In the genomic region with DNA sequence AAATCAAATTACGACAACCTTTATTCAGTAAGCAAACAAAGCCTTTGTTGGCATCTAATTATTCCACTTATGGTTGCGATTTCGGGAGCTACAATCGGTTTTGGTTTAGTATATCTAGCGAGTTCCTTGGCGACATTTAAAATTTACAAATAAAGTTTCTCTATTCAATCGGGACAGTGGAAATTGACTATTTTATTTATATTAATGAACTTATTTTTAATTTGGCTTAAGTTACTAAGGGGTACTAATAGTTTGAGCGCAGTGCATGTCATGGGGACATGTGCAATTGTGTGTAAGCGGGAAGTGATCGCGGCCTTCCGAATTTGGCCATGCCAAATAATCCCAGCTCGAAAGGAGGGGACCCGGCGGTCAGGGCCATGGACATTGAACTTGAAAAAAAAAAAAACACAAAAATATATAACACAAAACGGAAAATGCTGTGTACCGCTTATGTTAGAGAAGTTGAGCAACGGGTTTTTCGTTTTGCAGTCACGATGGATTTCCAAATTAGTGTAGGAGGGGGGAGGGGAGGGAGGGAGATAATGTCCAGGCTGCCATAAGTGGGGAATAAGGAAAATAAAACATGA, we compare ENCODE assay signal across 3 fruit fly cellular contexts.
TF ChIP-seq lines count a peak whose summit lies in the region.

No protein-coding gene starts in this region.

- no peak for TF ChIP-seq CTCF in whole organism, embryonic (GFP tag; optimal IDR thresholded peaks at IDR 0.05; lab: Kevin White, UChicago)

TF ChIP-seq in whole organism, embryonic, 481 proteins besides CTCF, POLR2A, EP300 and RAD21:
- TF ChIP-seq CG14050 (GFP tag; IDR thresholded peaks at IDR 0.05; lab: Robert Waterston, UW) (no peak), CG11247 (GFP tag; IDR thresholded peaks at IDR 0.05; lab: Robert Waterston, UW) (no peak), CG11695 (GFP tag; IDR thresholded peaks at IDR 0.05; lab: Robert Waterston, UW) (no peak), Dek (tag; optimal IDR thresholded peaks at IDR 0.05; lab: Kevin White, UChicago) (no peak), Drgx (GFP tag; IDR thresholded peaks at IDR 0.05; lab: Robert Waterston, UW) (peak; percentile 26; the same call in 1 of the 2 replicates), HHEX (GFP tag; optimal IDR thresholded peaks at IDR 0.05; lab: Kevin White, UChicago) (no peak), Doc2 (GFP tag; IDR thresholded peaks at IDR 0.05; lab: Robert Waterston, UW) (no peak), fd3F (GFP tag; optimal IDR thresholded peaks at IDR 0.05; lab: Kevin White, UChicago) (no peak), CG11560 (tag; IDR thresholded peaks at IDR 0.05; lab: Robert Waterston, UW) (peak; percentile 42; the same call in 1 of the 3 replicates), Lim3 (GFP tag; IDR thresholded peaks at IDR 0.05; lab: Robert Waterston, UW) (peak; percentile 38; the same call in 1 of the 2 replicates), fd64A (GFP tag; optimal IDR thresholded peaks at IDR 0.05; lab: Kevin White, UChicago) (no peak), CG7745 (tag; optimal IDR thresholded peaks at IDR 0.05; lab: Kevin White, UChicago) (no peak), CG7963 (GFP tag; IDR thresholded peaks at IDR 0.05; lab: Robert Waterston, UW; ENCODE audit: partially characterized antibody) (no peak), Nf-YC (tag; optimal IDR thresholded peaks at IDR 0.05; lab: Kevin White, UChicago) (no peak), lmd (GFP tag; IDR thresholded peaks at IDR 0.05; lab: Robert Waterston, UW) (no peak), CG16813 (GFP tag; IDR thresholded peaks at IDR 0.05; lab: Robert Waterston, UW; ENCODE audit: partially characterized antibody) (0 out of 3 replicates have a peak, but pooled peaks have one; percentile 31), az2 (GFP tag; optimal IDR thresholded peaks at IDR 0.05; lab: Kevin White, UChicago) (no peak)

TF ChIP-seq in whole organism, prepupa, 60 proteins besides CTCF, POLR2A, EP300 and RAD21:
- TF ChIP-seq svp (GFP tag; lab: Kevin White, UChicago) (no peak), acj6 (GFP tag; optimal IDR thresholded peaks at IDR 0.05; lab: Kevin White, UChicago) (no peak), CG4318 (GFP tag; optimal IDR thresholded peaks at IDR 0.05; lab: Kevin White, UChicago) (peak; percentile 10), net (GFP tag; optimal IDR thresholded peaks at IDR 0.05; lab: Kevin White, UChicago) (no peak), CG3032 (tag; optimal IDR thresholded peaks at IDR 0.05; lab: Kevin White, UChicago) (no peak), Eip93F (GFP tag; optimal IDR thresholded peaks at IDR 0.05; lab: Kevin White, UChicago) (no peak), Sox15 (GFP tag; optimal IDR thresholded peaks at IDR 0.05; lab: Kevin White, UChicago) (no peak), CG11294 (GFP tag; IDR thresholded peaks at IDR 0.05; lab: Robert Waterston, UW) (peak; percentile 23; the same call in 1 of the 2 replicates), CG16779 (tag; optimal IDR thresholded peaks at IDR 0.05; lab: Kevin White, UChicago) (no peak), spab (GFP tag; optimal IDR thresholded peaks at IDR 0.05; lab: Kevin White, UChicago) (no peak), Gug (GFP tag; IDR thresholded peaks at IDR 0.05; lab: Robert Waterston, UW) (no peak), Sox102F (GFP tag; optimal IDR thresholded peaks at IDR 0.05; lab: Kevin White, UChicago) (no peak), esn (GFP tag; optimal IDR thresholded peaks at IDR 0.05; lab: Kevin White, UChicago) (peak; percentile 11), CG8119 (GFP tag; IDR thresholded peaks at IDR 0.05; lab: Robert Waterston, UW) (peak; percentile 49; the same call in 1 of the 3 replicates), Eip78C (GFP tag; lab: Kevin White, UChicago) (peak; percentile 54), dsx (GFP tag; optimal IDR thresholded peaks at IDR 0.05; lab: Kevin White, UChicago; ENCODE audit: poor library complexity, severe bottlenecking) (no peak), CG8632 (GFP tag; optimal IDR thresholded peaks at IDR 0.05; lab: Kevin White, UChicago) (no peak), CG11902 (GFP tag; optimal IDR thresholded peaks at IDR 0.05; lab: Kevin White, UChicago) (no peak), Ets96B (tag; optimal IDR thresholded peaks at IDR 0.05; lab: Kevin White, UChicago) (no peak), Hr4 (GFP tag; optimal IDR thresholded peaks at IDR 0.05; lab: Kevin White, UChicago) (peak; percentile 63), vri (GFP tag; optimal IDR thresholded peaks at IDR 0.05; lab: Kevin White, UChicago) (no peak), topi (GFP tag; optimal IDR thresholded peaks at IDR 0.05; lab: Kevin White, UChicago) (no peak), CG11762 (GFP tag; optimal IDR thresholded peaks at IDR 0.05; lab: Kevin White, UChicago; ENCODE audit: insufficient read depth) (no peak), achi (GFP tag; optimal IDR thresholded peaks at IDR 0.05; lab: Kevin White, UChicago) (no peak), CG32006 (GFP tag; optimal IDR thresholded peaks at IDR 0.05; lab: Kevin White, UChicago) (peak; percentile 18), CG8319 (GFP tag; optimal IDR thresholded peaks at IDR 0.05; lab: Kevin White, UChicago) (no peak), eg (GFP tag; IDR thresholded peaks at IDR 0.05; lab: Robert Waterston, UW) (peak; percentile 57; the same call in 2 of the 3 replicates), CG6276 (GFP tag; optimal IDR thresholded peaks at IDR 0.05; lab: Kevin White, UChicago) (no peak), Hr39 (GFP tag; optimal IDR thresholded peaks at IDR 0.05; lab: Kevin White, UChicago) (no peak), OdsH (GFP tag; optimal IDR thresholded peaks at IDR 0.05; lab: Kevin White, UChicago) (no peak), fd85E (GFP tag; optimal IDR thresholded peaks at IDR 0.05; lab: Kevin White, UChicago) (no peak), pdm3 (GFP tag; optimal IDR thresholded peaks at IDR 0.05; lab: Kevin White, UChicago) (peak; percentile 17), Hr38 (GFP tag; optimal IDR thresholded peaks at IDR 0.05; lab: Kevin White, UChicago) (no peak)

TF ChIP-seq in whole organism, pupa, 21 proteins besides CTCF, POLR2A, EP300 and RAD21:
- no peak for TF ChIP-seq CG10348 (GFP tag; IDR thresholded peaks at IDR 0.05; lab: Robert Waterston, UW)
- no peak for TF ChIP-seq Pif1A (GFP tag; optimal IDR thresholded peaks at IDR 0.05; lab: Kevin White, UChicago)
- no peak for TF ChIP-seq CG32121 (GFP tag; IDR thresholded peaks at IDR 0.05; lab: Robert Waterston, UW)
- TF ChIP-seq Snoo (tag; optimal IDR thresholded peaks at IDR 0.05; lab: Kevin White, UChicago), result no peak
- no peak for TF ChIP-seq CG9948 (tag; optimal IDR thresholded peaks at IDR 0.05; lab: Kevin White, UChicago)
- TF ChIP-seq rn (GFP tag; IDR thresholded peaks at IDR 0.05; lab: Robert Waterston, UW), result no peak
- no peak for TF ChIP-seq CG8301 (tag; optimal IDR thresholded peaks at IDR 0.05; lab: Kevin White, UChicago)
- peak; percentile 64 for TF ChIP-seq CG4496 (GFP tag; IDR thresholded peaks at IDR 0.05; lab: Robert Waterston, UW)
- TF ChIP-seq CG17806 (tag; optimal IDR thresholded peaks at IDR 0.05; lab: Kevin White, UChicago), result no peak
- TF ChIP-seq Ets98B (GFP tag; IDR thresholded peaks at IDR 0.05; lab: Robert Waterston, UW), result peak; percentile 39; the same call in 1 of the 2 replicates
- TF ChIP-seq CG12605 (GFP tag; IDR thresholded peaks at IDR 0.05; lab: Robert Waterston, UW), result no peak
- TF ChIP-seq CG13204 (GFP tag; optimal IDR thresholded peaks at IDR 0.05; lab: Kevin White, UChicago), result no peak
- peak; percentile 52; the same call in 1 of the 3 replicates for TF ChIP-seq fd96Ca (GFP tag; IDR thresholded peaks at IDR 0.05; lab: Robert Waterston, UW)
- no peak for TF ChIP-seq EcR (GFP tag; optimal IDR thresholded peaks at IDR 0.05; lab: Kevin White, UChicago)
- TF ChIP-seq D1 (tag; optimal IDR thresholded peaks at IDR 0.05; lab: Kevin White, UChicago), result no peak
